Worm (Caenorhabditis elegans) whole organism, L3 larva: ENCODE results near the gene cutl-26.

Source experiments
- aly-2 ChIP-seq: fragments of 150-350 bp; optimal IDR thresholded peaks from 2 replicates; lab custom pipeline; 2014; ENCODE audit warnings: missing biosample characterization, missing genetic modification characterization
- ama-1 ChIP-seq: fragments of 150-350 bp; optimal IDR thresholded peaks from 2 replicates; lab custom pipeline; 2018
- ceh-16 ChIP-seq: sonication (generic microtip); optimal IDR thresholded peaks from 2 replicates; lab custom pipeline; 2017; ENCODE audit warnings: missing biosample characterization, missing genetic modification characterization
- ceh-28 ChIP-seq: fragments of 150-350 bp; optimal IDR thresholded peaks from 2 replicates; lab custom pipeline; 2014; ENCODE audit warnings: missing biosample characterization, missing genetic modification reagents, missing genetic modification characterization
- lin-39 ChIP-seq: fragments of 150-350 bp; optimal IDR thresholded peaks from 2 replicates; lab custom pipeline; 2018; ENCODE audit warnings: missing biosample characterization, missing genetic modification reagents, missing genetic modification characterization
- nhr-11 ChIP-seq: fragments of 150-350 bp; optimal IDR thresholded peaks from 2 replicates; lab custom pipeline; 2014; ENCODE audit warnings: missing biosample characterization, missing genetic modification characterization
- nhr-12 ChIP-seq: fragments of 150-350 bp; optimal IDR thresholded peaks from 2 replicates; lab custom pipeline; 2014; ENCODE audit warnings: missing biosample characterization, missing genetic modification characterization
- nhr-77 ChIP-seq: fragments of 150-350 bp; optimal IDR thresholded peaks from 2 replicates; lab custom pipeline; 2014; ENCODE audit warnings: missing biosample characterization, missing genetic modification characterization
- tbx-2 ChIP-seq: sonication (generic microtip); optimal IDR thresholded peaks from 2 replicates; lab custom pipeline; 2016; ENCODE audit warnings: mild to moderate bottlenecking, missing genetic modification characterization, missing compliant biosample characterization
- unc-39 ChIP-seq: sonication (generic microtip); optimal IDR thresholded peaks from 4 replicates; lab custom pipeline; 2017; ENCODE audit warnings: missing biosample characterization, missing genetic modification characterization

- TF ChIP-seq ceh-28 (no peak), aly-2 (tag; lab: Kevin White, UChicago) (no peak), tbx-2 (no peak), nhr-12 (tag; lab: Kevin White, UChicago) (no peak), ama-1 (lab: Kevin White, UChicago) (no peak), nhr-11 (no peak), unc-39 (tag; lab: Kevin White, UChicago) (no peak), lin-39 (no peak), nhr-77 (no peak), ceh-16 (no peak)
Measured at ce11 chrIV:741831-742230, 34.3 kb upstream of the cutl-26 start.
